Fruit fly (Drosophila melanogaster) whole organism, larva: ENCODE measurements around the gene RpS10b.

Experiments
- noc ChIP-seq: fragments of 200-800 bp; sonication (Bioruptor generic); optimal IDR thresholded peaks from 3 replicates; lab custom pipeline; 2019; ENCODE audit warnings: missing biosample characterization, mild to moderate bottlenecking, missing genetic modification characterization, moderate library complexity

The RpS10b gene

dm6 chrX:19597684-19598363 lies at the start of gene RpS10b:
TSS of gene RpS10b (plus strand) at chrX:19598031.
- TF ChIP-seq noc (tag; lab: Kevin White, UChicago): peak; percentile 74

dm6 chrX:19548438-19548837 lies 49.4 kb upstream of the RpS10b start:
- TF ChIP-seq noc (tag; lab: Kevin White, UChicago): no peak

- no peak for TF ChIP-seq noc (tag; lab: Kevin White, UChicago)
Measured at dm6 chrX:19549570-19549969, 48.3 kb upstream of the RpS10b start.

- TF ChIP-seq noc (tag; lab: Kevin White, UChicago): no peak
Measured at dm6 chrX:19565714-19566316, 32.0 kb upstream of the RpS10b start, which contains the start of the genes Grip84 and car. TSS of gene Grip84 (minus strand) at chrX:19565764. TSS of gene car (plus strand) at chrX:19566019.

dm6 chrX:19573687-19574086 lies 24.1 kb upstream of the RpS10b start:
- no peak for TF ChIP-seq noc (tag; lab: Kevin White, UChicago)

- TF ChIP-seq noc (tag; lab: Kevin White, UChicago): no peak
Measured at dm6 chrX:19577940-19578632, 19.7 kb upstream of the RpS10b start.

DNA sequence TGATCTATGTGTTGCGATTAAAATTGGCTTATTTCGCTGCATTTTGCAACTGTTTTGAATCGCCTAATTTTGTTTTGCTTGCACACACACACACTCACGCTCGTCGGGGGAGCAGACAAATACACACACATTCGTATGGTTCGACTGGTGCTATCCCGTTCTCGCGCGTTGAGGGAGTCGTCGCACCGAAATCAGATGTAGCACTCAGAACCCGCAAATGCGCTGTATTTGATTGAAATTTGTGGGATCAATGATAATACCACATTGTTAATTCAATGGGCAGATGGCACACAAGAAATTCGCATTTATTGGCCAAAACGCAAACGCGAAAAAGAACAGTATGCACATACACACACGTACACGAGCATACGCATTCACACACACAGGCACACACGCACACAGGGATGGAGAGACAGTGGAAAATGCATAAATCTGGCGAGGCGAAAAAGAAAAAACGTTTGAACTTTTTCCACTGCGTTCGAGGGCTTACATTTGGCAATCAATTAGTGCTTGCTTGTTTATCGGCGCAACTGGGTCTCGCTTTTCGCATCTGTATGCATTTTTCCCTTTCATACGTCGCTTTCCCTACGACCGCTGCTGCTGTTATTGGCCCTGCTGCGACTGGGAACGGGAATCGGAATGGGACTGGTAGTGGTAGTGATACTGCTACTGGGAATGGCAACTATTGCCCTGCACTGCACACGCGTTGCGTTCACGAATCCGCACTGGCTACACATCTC lies 18.8 kb upstream of the RpS10b start:
- TF ChIP-seq noc (tag; lab: Kevin White, UChicago): no peak

DNA sequence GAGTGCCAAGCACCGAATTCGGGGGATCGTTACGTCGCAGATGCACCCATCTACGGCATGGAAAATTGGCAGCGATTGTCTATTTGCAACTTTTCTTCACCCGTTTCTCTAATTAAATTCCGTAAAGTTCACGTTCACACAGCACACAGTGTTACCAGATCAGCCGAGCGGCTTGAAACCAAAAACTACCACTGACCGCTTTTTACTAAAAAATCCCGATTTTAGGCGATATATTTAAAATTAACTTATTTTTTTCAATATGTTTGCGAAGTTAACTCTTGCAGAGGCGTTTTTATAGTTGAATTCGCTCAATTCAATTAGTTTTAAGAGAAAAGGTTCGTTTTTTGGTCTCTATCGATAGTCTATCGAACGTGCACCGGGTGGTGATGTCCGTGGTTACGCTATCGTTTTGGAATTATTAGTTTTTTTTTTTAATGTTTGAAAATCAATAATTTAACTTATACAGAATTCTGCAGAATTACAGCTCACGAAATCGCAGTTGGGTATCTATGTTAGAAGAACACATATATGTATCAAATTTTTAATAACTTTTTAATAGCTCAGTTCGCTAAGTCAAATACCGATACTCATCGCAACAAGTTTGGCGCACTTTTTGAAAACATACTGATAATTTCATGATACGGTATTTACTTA lies 18.1 kb upstream of the RpS10b start, which contains the start of gene Tao:
Tao (minus strand) TSS at position 153 of the 654 bp plus-strand sequence.
- TF ChIP-seq noc (tag; lab: Kevin White, UChicago): no peak

DNA sequence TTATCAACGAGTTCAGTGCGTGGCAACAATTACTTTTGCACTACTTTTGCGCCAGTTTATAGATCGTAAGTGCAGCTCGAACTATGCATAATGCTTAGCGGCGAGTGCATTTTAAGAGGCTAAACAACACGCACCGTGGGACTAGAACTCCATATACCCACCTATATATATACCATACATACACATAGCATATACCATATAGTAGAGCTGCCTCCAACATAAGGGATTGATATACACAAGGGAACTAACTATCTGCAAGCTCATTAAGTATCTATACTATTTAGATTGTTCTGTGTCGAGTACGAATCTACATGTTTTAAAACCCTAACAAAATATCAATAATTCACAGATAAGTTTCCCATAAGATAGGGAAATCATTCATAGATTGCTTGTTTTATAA lies 15.9 kb upstream of the RpS10b start, which contains the start of gene CG14218:
CG14218 (minus strand) TSS at position 101 of the 400 bp plus-strand sequence.
- no peak for TF ChIP-seq noc (tag; lab: Kevin White, UChicago)

- TF ChIP-seq noc (tag; lab: Kevin White, UChicago): no peak
Measured at dm6 chrX:19582732-19583131, 15.1 kb upstream of the RpS10b start.

dm6 chrX:19583317-19583716 lies 14.5 kb upstream of the RpS10b start, which contains the start of gene CG14204:
TSS of gene CG14204 (plus strand) at chrX:19583617.
- no peak for TF ChIP-seq noc (tag; lab: Kevin White, UChicago)

DNA sequence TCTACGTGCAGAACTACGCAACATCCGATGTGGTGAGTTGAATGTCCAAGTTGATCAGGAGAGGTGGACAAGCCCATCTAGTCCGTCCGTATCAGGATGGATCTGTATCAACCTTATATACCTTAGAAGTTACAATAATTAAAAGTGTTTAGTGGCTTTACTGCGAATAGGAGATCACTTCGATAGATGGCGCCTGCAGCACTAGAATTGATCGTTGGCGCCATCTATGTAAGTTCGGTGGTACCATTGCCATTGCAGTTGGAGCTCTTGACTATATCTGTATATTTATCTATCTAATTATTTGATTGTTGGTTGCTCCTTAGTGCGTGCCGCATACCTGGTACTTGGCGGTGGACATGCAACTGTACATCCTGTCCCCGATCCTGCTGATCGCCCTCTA lies 12.7 kb upstream of the RpS10b start:
- no peak for TF ChIP-seq noc (tag; lab: Kevin White, UChicago)

DNA sequence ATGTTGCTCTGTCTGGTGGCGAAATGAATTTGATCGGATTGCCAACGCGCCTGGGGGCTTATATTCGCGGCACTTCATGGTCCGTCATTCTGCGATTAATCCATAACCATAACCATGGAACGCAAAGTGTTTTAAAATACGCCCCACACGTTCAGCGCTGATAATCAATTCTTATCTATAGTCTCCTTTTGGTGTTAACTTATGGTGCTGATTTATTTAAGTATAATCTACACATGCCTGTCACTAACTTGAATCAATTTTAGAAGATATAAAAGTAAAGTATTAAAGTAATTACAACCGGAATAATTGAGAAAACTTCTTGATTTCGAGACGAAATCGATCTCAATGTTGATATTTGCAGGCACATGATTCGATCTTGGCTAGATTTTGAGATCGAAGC lies 7.8 kb upstream of the RpS10b start, which contains the start of gene CG14219:
CG14219 (minus strand) TSS at position 101 of the 400 bp plus-strand sequence.
- no peak for TF ChIP-seq noc (tag; lab: Kevin White, UChicago)

- no peak for TF ChIP-seq noc (tag; lab: Kevin White, UChicago)
Measured at dm6 chrX:19590579-19590978, 7.3 kb upstream of the RpS10b start.

DNA sequence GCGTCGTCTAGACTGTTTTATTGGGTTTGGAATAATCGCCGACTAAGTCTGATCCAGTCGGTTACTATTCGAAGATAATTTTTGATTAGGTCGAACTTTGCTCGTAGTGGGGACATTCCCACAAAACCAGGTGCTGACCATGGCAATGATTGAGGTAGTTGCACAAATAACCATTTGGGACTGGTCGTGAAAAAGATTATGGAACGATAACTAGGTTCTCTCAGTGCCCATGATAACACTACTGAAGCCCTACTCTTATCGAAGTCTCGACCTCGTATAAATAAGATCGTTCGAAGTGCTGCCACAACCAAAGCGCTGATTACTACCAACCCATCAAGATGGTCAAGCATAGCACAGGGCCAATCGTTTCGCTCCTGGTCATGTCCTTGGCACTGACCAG lies 5.5 kb upstream of the RpS10b start, which contains the start of gene CG14205:
CG14205 (plus strand) TSS at position 301 of the 400 bp plus-strand sequence.
- no peak for TF ChIP-seq noc (tag; lab: Kevin White, UChicago)
